Worm (Caenorhabditis elegans) whole organism, L4 larva: ENCODE data around the gene viro-2.

Source experiments
- T20F7.1 ChIP-seq: fragments of 200-800 bp; sonication (Bioruptor generic); optimal IDR thresholded peaks from 2 replicates; lab custom pipeline; 2018; ENCODE audit warnings: mild to moderate bottlenecking, missing genetic modification characterization, missing compliant biosample characterization
- Y105C5A.15 ChIP-seq: fragments of 200-800 bp; sonication (Bioruptor generic); IDR thresholded peaks from 2 replicates; pipeline ENCODE4 v1.3.6; 2022; ENCODE audit warnings: missing genetic modification characterization, missing compliant biosample characterization
- Y48G9A.11 ChIP-seq: fragments of 200-800 bp; sonication (Bioruptor generic); IDR thresholded peaks from 2 replicates; pipeline ENCODE4 v1.3.6; 2022; ENCODE audit warnings: missing genetic modification reagents, missing genetic modification characterization, missing compliant biosample characterization
- Y5F2A.4 ChIP-seq: fragments of 200-800 bp; sonication (Bioruptor generic); optimal IDR thresholded peaks from 2 replicates; lab custom pipeline; 2018; ENCODE audit warnings: mild to moderate bottlenecking, missing genetic modification characterization, missing compliant biosample characterization
- Y75B8A.6 ChIP-seq: fragments of 200-800 bp; sonication (Bioruptor generic); IDR thresholded peaks from 2 replicates; pipeline ENCODE4 v1.3.6; 2022; ENCODE audit warnings: missing genetic modification reagents, missing genetic modification characterization, missing compliant biosample characterization
- ZK337.2 ChIP-seq: fragments of 200-800 bp; sonication (Bioruptor generic); IDR thresholded peaks from 2 replicates; pipeline ENCODE4 v1.3.6; 2022; ENCODE audit warnings: missing genetic modification reagents, missing genetic modification characterization, missing compliant biosample characterization
- ZK546.5 ChIP-seq, 2 experiments: sonication (generic microtip); optimal IDR thresholded peaks; 2 replicates each; lab custom pipeline; 2017; ENCODE audit warnings: missing biosample characterization in 2 of 2, missing genetic modification characterization in 2 of 2
- ama-1 ChIP-seq: fragments of 150-350 bp; optimal IDR thresholded peaks from 2 replicates; lab custom pipeline; 2014; ENCODE audit warnings: inconsistent platforms, mixed read lengths
- ceh-62 ChIP-seq: sonication (generic microtip); optimal IDR thresholded peaks from 2 replicates; lab custom pipeline; 2017; ENCODE audit warnings: missing biosample characterization, missing genetic modification characterization
- ces-1 ChIP-seq: fragments of 150-350 bp; sonication (generic microtip); optimal IDR thresholded peaks from 4 replicates; lab custom pipeline; 2014; ENCODE audit warnings: missing biosample characterization, missing genetic modification reagents, missing genetic modification characterization
- cey-2 ChIP-seq: sonication (generic microtip); optimal IDR thresholded peaks from 3 replicates; lab custom pipeline; 2017; ENCODE audit warnings: missing genetic modification characterization, mild to moderate bottlenecking, missing compliant biosample characterization, antibody characterized with exemption, borderline replicate concordance; ENCODE audit not compliant: insufficient read depth
- ctbp-1 ChIP-seq: fragments of 200-800 bp; sonication (Bioruptor generic); IDR thresholded peaks from 2 replicates; pipeline ENCODE4 v1.3.6; 2022; ENCODE audit warnings: missing genetic modification reagents, missing genetic modification characterization, missing compliant biosample characterization
- daf-16 ChIP-seq, 3 experiments: sonication (generic microtip); optimal IDR thresholded peaks; 2 replicates each; lab custom pipeline; 2016 to 2017; ENCODE audit warnings: missing genetic modification characterization in 3 of 3, missing genetic modification reagents in 3 of 3, mild to moderate bottlenecking in 2 of 3, missing compliant biosample characterization in 2 of 3, missing biosample characterization in 1 of 3, moderate library complexity in 1 of 3
- dmd-8 ChIP-seq: fragments of 200-800 bp; sonication (Bioruptor generic); IDR thresholded peaks from 2 replicates; pipeline ENCODE4 v1.3.6; 2022; ENCODE audit warnings: missing genetic modification characterization, missing compliant biosample characterization
- dve-1 ChIP-seq: sonication (generic microtip); optimal IDR thresholded peaks from 2 replicates; lab custom pipeline; 2017; ENCODE audit warnings: antibody characterized with exemption, mild to moderate bottlenecking, missing genetic modification characterization, missing compliant biosample characterization; ENCODE audit not compliant: insufficient read depth
- egl-43 ChIP-seq: fragments of 200-800 bp; sonication (Bioruptor generic); IDR thresholded peaks from 2 replicates; pipeline ENCODE4 v1.3.6; 2022; ENCODE audit warnings: missing genetic modification reagents, missing genetic modification characterization, missing compliant biosample characterization
- fos-1 ChIP-seq: fragments of 150-350 bp; optimal IDR thresholded peaks from 2 replicates; lab custom pipeline; 2014; ENCODE audit warnings: missing biosample characterization, missing genetic modification characterization
- lin-13 ChIP-seq: fragments of 150-350 bp; optimal IDR thresholded peaks from 2 replicates; lab custom pipeline; 2014; ENCODE audit warnings: missing biosample characterization, missing genetic modification reagents, missing genetic modification characterization
- lin-15B ChIP-seq: fragments of 150-350 bp; sonication (generic microtip); optimal IDR thresholded peaks from 3 replicates; lab custom pipeline; 2014; ENCODE audit warnings: missing biosample characterization, missing genetic modification characterization
- lin-38 ChIP-seq: fragments of 200-800 bp; sonication (Bioruptor generic); IDR thresholded peaks from 2 replicates; pipeline ENCODE4 v1.3.6; 2022; ENCODE audit warnings: missing genetic modification reagents, missing genetic modification characterization, missing compliant biosample characterization
- lin-39 ChIP-seq: fragments of 150-350 bp; optimal IDR thresholded peaks from 2 replicates; lab custom pipeline; 2014; ENCODE audit warnings: missing biosample characterization, missing genetic modification reagents, missing genetic modification characterization
- lsy-2 ChIP-seq, 2 experiments: fragments of 150-350 bp in 1 of 2; sonication (generic microtip) in 1 of 2; optimal IDR thresholded peaks; 2 replicates each; lab custom pipeline; 2014 to 2017; ENCODE audit warnings: missing biosample characterization in 2 of 2, missing genetic modification characterization in 2 of 2
- madf-5 ChIP-seq, 2 experiments: fragments of 200-800 bp; sonication (Bioruptor generic); IDR thresholded peaks; 2 replicates each; pipeline ENCODE4 v1.3.6; 2022; ENCODE audit warnings: missing compliant biosample characterization in 2 of 2, missing genetic modification characterization in 2 of 2
- mes-2 ChIP-seq: sonication (generic microtip); optimal IDR thresholded peaks from 2 replicates; lab custom pipeline; 2016; ENCODE audit warnings: missing genotype, mild to moderate bottlenecking, missing genetic modification characterization, missing compliant biosample characterization; ENCODE audit not compliant: poor library complexity, severe bottlenecking
- mxl-3 ChIP-seq: fragments of 200-800 bp; sonication (Bioruptor generic); optimal IDR thresholded peaks from 2 replicates; lab custom pipeline; 2018; ENCODE audit warnings: mild to moderate bottlenecking, missing genetic modification characterization, missing compliant biosample characterization
- nhr-102 ChIP-seq: sonication (generic microtip); optimal IDR thresholded peaks from 2 replicates; lab custom pipeline; 2016; ENCODE audit warnings: mild to moderate bottlenecking, missing genetic modification characterization, moderate library complexity, missing compliant biosample characterization
- nhr-42 ChIP-seq: fragments of 200-800 bp; sonication (Bioruptor generic); IDR thresholded peaks from 2 replicates; pipeline ENCODE4 v1.3.6; 2022; ENCODE audit warnings: missing genetic modification characterization, missing compliant biosample characterization
- nhr-77 ChIP-seq: fragments of 150-350 bp; optimal IDR thresholded peaks from 2 replicates; lab custom pipeline; 2014; ENCODE audit warnings: missing biosample characterization, missing genetic modification characterization
- pha-4 ChIP-seq, 2 experiments: fragments of 150-350 bp in 1 of 2; fragments of 200-800 bp in 1 of 2; sonication (Bioruptor generic) in 1 of 2; IDR thresholded peaks in 1 of 2; optimal IDR thresholded peaks in 1 of 2; 2 replicates each; pipeline versions ENCODE4 v1.3.6 to Lab custom; 2014 to 2022; ENCODE audit warnings: missing genetic modification characterization in 2 of 2, missing genetic modification reagents in 2 of 2, missing biosample characterization in 1 of 2, missing compliant biosample characterization in 1 of 2
- set-16 ChIP-seq: fragments of 200-800 bp; sonication (Bioruptor generic); IDR thresholded peaks from 2 replicates; pipeline ENCODE4 v1.3.6; 2022; ENCODE audit warnings: missing genetic modification reagents, missing genetic modification characterization, missing compliant biosample characterization
- snpc-1.2 ChIP-seq: fragments of 200-800 bp; sonication (Bioruptor generic); IDR thresholded peaks from 2 replicates; pipeline ENCODE4 v1.3.6; 2022; ENCODE audit warnings: missing genetic modification reagents, missing genetic modification characterization, missing compliant biosample characterization
- unc-62 ChIP-seq, 3 experiments: fragments of 150-350 bp in 1 of 3; sonication (generic microtip); optimal IDR thresholded peaks in 2 of 3; peaks in 1 of 3; 1 replicate in 1 of 3; 2 replicates in 2 of 3; lab custom pipeline; 2014 to 2017; ENCODE audit warnings: missing biosample characterization in 3 of 3, missing genetic modification characterization in 3 of 3, missing genetic modification reagents in 3 of 3, missing genotype in 1 of 3
- zip-11 ChIP-seq: fragments of 200-800 bp; sonication (Bioruptor generic); IDR thresholded peaks from 2 replicates; pipeline ENCODE4 v1.3.6; 2022; ENCODE audit warnings: missing genetic modification characterization, missing compliant biosample characterization
- zip-2 ChIP-seq: fragments of 150-350 bp; optimal IDR thresholded peaks from 2 replicates; lab custom pipeline; 2014; ENCODE audit warnings: missing biosample characterization, missing genetic modification characterization

viro-2 gene

DNA sequence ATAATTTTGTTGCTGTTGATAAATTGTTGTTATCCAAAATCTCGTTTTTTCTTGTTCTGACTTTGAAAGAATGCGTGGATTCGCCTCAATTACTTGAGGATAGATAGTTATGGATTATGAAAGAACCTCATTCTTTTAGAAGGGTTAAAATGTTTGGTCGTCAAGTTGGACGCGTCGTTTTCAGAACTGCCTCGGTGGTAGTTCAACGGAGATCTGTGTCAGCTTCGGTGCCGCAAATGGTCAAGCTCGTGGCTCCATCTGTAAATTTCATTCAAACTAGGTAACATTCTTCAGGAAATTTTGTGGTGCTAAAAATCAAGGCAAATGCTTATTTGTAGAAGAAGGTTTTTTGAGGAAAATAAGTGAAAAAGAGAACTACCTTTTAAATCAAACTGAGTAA is 51.9 kb downstream of the viro-2 start, which contains the start of gene ndab-2:
Gene ndab-2, plus strand, starts transcription at position 140 of the 400 bp plus-strand sequence.
- TF ChIP-seq egl-43 (GFP tag; lab: Robert Waterston, UW), result peak; percentile 67; the same call in 1 of the 2 replicates
- TF ChIP-seq nhr-102, result no peak
- TF ChIP-seq zip-2 (tag; lab: Kevin White, UChicago), result no peak
- peak in 1 of 2 experiments; percentile 14 for TF ChIP-seq lsy-2 (tag; optimal IDR thresholded peaks at IDR 0.05; lab: Kevin White, UChicago)
- TF ChIP-seq pha-4 (GFP tag; IDR thresholded peaks at IDR 0.05; lab: Robert Waterston, UW), result peak; percentile 52
- TF ChIP-seq pha-4 (tag; optimal IDR thresholded peaks at IDR 0.05; lab: Kevin White, UChicago), result no peak
- no peak for TF ChIP-seq T20F7.1 (GFP tag; lab: Kevin White, UChicago)
- no peak for TF ChIP-seq ceh-62 (tag; lab: Kevin White, UChicago)
- no peak for TF ChIP-seq nhr-77 (tag; lab: Kevin White, UChicago)
- no peak for TF ChIP-seq dmd-8 (GFP tag; lab: Robert Waterston, UW)
- TF ChIP-seq lin-13 (GFP tag; lab: Kevin White, UChicago), result no peak
- TF ChIP-seq fos-1, result no peak
- peak; percentile 51; the same call in 1 of the 2 replicates for TF ChIP-seq Y48G9A.11 (GFP tag; lab: Robert Waterston, UW)
- no peak for TF ChIP-seq mxl-3
- TF ChIP-seq lin-38 (GFP tag; lab: Robert Waterston, UW), result peak; percentile 53
- no peak for TF ChIP-seq dve-1 (tag; lab: Kevin White, UChicago)
- TF ChIP-seq lin-15B (tag; lab: Kevin White, UChicago), result no peak
- TF ChIP-seq nhr-42 (GFP tag; lab: Robert Waterston, UW), result no peak
- peak; percentile 34 for TF ChIP-seq mes-2 (tag; lab: Kevin White, UChicago)
- no peak for TF ChIP-seq cey-2 (tag; lab: Kevin White, UChicago)
- TF ChIP-seq ZK337.2 (GFP tag; lab: Robert Waterston, UW), result no peak
- TF ChIP-seq daf-16 (GFP tag; optimal IDR thresholded peaks at IDR 0.05; lab: Kevin White, UChicago), result no peak
- TF ChIP-seq daf-16 (tag; optimal IDR thresholded peaks at IDR 0.05; lab: Kevin White, UChicago), result no peak
- no peak for TF ChIP-seq ces-1 (GFP tag; lab: Kevin White, UChicago)
- TF ChIP-seq Y105C5A.15 (GFP tag; lab: Robert Waterston, UW), result peak; percentile 69; the same call in 1 of the 2 replicates
- no peak for TF ChIP-seq zip-11 (GFP tag; lab: Robert Waterston, UW)
- TF ChIP-seq Y5F2A.4 (GFP tag; lab: Kevin White, UChicago), result no peak
- TF ChIP-seq madf-5 (GFP tag; IDR thresholded peaks at IDR 0.05; lab: Robert Waterston, UW), result 0 out of 4 replicates have a peak, but pooled peaks have one; percentile 23 to 55
- TF ChIP-seq Y75B8A.6, result no peak
- TF ChIP-seq unc-62 (GFP tag; optimal IDR thresholded peaks at IDR 0.05 in 1 of 2; lab: Kevin White, UChicago), result peak in 1 of 2 experiments; percentile 17
- no peak for TF ChIP-seq unc-62 (tag; optimal IDR thresholded peaks at IDR 0.05; lab: Kevin White, UChicago)
- TF ChIP-seq ZK546.5 (tag; optimal IDR thresholded peaks at IDR 0.05; lab: Kevin White, UChicago), result no peak
- TF ChIP-seq snpc-1.2, result peak; percentile 56; the same call in 1 of the 2 replicates
- TF ChIP-seq ama-1, result peak; percentile 82
- TF ChIP-seq set-16 (GFP tag; lab: Robert Waterston, UW), result no peak
- 0 out of 2 replicates have a peak, but pooled peaks have one; percentile 39 for TF ChIP-seq ctbp-1 (GFP tag; lab: Robert Waterston, UW)
- no peak for TF ChIP-seq lin-39 (tag; lab: Kevin White, UChicago)
